Worm (Caenorhabditis elegans): ENCODE measurements around the gene C46C11.4.

The C46C11.4 gene

DNA sequence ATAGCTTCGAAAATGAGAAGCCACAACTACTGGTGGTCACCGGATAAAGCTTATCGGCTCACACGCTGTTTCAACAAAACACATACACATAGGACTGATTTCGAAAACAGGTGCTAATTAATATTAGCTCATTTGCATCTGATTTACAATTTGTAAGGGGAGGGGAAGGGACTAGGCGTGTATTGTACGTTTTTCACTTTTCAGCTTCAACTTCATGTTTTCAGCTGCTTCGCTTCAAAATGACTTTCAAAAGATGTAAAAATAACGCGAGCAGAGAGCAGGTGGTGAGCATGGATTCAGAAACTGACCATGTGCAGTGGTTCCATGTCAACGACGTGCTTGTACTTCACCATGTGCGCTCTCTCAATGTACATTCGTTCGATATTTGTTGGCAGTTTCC lies 46.0 kb downstream of the C46C11.4 start:
- no peak for TF ChIP-seq hmg-11 (tag; optimal IDR thresholded peaks at IDR 0.05)
- TF ChIP-seq sea-2 (GFP tag; optimal IDR thresholded peaks at IDR 0.05) = no peak
- no peak for TF ChIP-seq ceh-28 (tag; optimal IDR thresholded peaks at IDR 0.05)
- TF ChIP-seq unc-62 (GFP tag; optimal IDR thresholded peaks at IDR 0.05) = no peak
- TF ChIP-seq zag-1 (tag; optimal IDR thresholded peaks at IDR 0.05) = no peak
- TF ChIP-seq ztf-11 (tag; optimal IDR thresholded peaks at IDR 0.05) = no peak
- TF ChIP-seq lin-39 (tag; optimal IDR thresholded peaks at IDR 0.05) = no peak

DNA sequence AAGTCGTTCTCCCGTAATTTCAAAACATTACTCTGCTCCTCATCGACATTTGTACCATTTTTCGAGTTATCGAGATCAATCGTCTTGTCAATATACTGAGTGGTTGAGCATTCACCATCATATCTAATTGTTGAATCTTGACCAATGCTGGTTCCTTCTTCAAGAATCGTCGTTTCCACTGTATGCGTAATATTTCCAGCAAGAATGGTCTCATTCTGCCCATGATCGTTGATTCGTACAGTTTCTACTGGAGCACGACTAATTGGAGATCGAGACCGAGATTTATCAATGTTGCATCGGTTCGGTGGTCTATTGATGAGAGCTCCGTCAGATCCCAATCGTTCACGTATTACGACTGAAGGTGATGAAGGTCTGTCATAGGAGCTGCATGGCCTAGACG lies 47.5 kb downstream of the C46C11.4 start:
- TF ChIP-seq pqm-1 (tag; optimal IDR thresholded peaks at IDR 0.05) (no peak), elt-3 (tag; optimal IDR thresholded peaks at IDR 0.05) (no peak), mdl-1 (tag; optimal IDR thresholded peaks at IDR 0.05) (no peak), pha-4 (tag; optimal IDR thresholded peaks at IDR 0.05) (no peak), daf-12 (tag; optimal IDR thresholded peaks at IDR 0.05) (no peak), nhr-12 (tag; optimal IDR thresholded peaks at IDR 0.05) (no peak), elt-2 (tag; optimal IDR thresholded peaks at IDR 0.05) (no peak), ZK546.5 (tag; optimal IDR thresholded peaks at IDR 0.05) (no peak), R02D3.7 (tag; optimal IDR thresholded peaks at IDR 0.05) (no peak), lin-39 (tag; optimal IDR thresholded peaks at IDR 0.05) (no peak), skn-1 (tag; optimal IDR thresholded peaks at IDR 0.05) (no peak), lsy-12 (tag; optimal IDR thresholded peaks at IDR 0.05) (no peak), fkh-2 (tag; optimal IDR thresholded peaks at IDR 0.05) (no peak), sea-2 (GFP tag; optimal IDR thresholded peaks at IDR 0.05) (no peak)

- TF ChIP-seq elt-1 (tag; optimal IDR thresholded peaks at IDR 0.05) (no peak), ceh-9 (tag; optimal IDR thresholded peaks at IDR 0.05) (no peak), daf-12 (tag; optimal IDR thresholded peaks at IDR 0.05) (no peak), zag-1 (tag; optimal IDR thresholded peaks at IDR 0.05) (no peak), aly-2 (tag; optimal IDR thresholded peaks at IDR 0.05) (no peak), egl-27 (tag; optimal IDR thresholded peaks at IDR 0.05) (no peak), nhr-25 (tag; optimal IDR thresholded peaks at IDR 0.05) (no peak), fkh-2 (tag; optimal IDR thresholded peaks at IDR 0.05) (no peak), elt-2 (tag; optimal IDR thresholded peaks at IDR 0.05) (no peak), nhr-28 (tag; optimal IDR thresholded peaks at IDR 0.05) (no peak), R02D3.7 (tag; optimal IDR thresholded peaks at IDR 0.05) (no peak), fkh-10 (GFP tag; optimal IDR thresholded peaks at IDR 0.05) (no peak), nhr-76 (tag; optimal IDR thresholded peaks at IDR 0.05) (no peak), nhr-237 (tag; optimal IDR thresholded peaks at IDR 0.05) (no peak), skn-1 (tag; optimal IDR thresholded peaks at IDR 0.05) (no peak), nhr-43 (tag; optimal IDR thresholded peaks at IDR 0.05; ENCODE audit: poor library complexity, severe bottlenecking) (no peak), nfya-1 (tag; optimal IDR thresholded peaks at IDR 0.05; ENCODE audit: insufficient read depth) (no peak), ama-1 (optimal IDR thresholded peaks at IDR 0.05) (no peak), tbx-2 (tag; optimal IDR thresholded peaks at IDR 0.05) (no peak), snpc-4 (tag; optimal IDR thresholded peaks at IDR 0.05) (no peak)
Measured at ce11 chrX:4597419-4597818, 49.6 kb downstream of the C46C11.4 start.
